Worm (Caenorhabditis elegans): ENCODE results near the gene rol-6.

DNA sequence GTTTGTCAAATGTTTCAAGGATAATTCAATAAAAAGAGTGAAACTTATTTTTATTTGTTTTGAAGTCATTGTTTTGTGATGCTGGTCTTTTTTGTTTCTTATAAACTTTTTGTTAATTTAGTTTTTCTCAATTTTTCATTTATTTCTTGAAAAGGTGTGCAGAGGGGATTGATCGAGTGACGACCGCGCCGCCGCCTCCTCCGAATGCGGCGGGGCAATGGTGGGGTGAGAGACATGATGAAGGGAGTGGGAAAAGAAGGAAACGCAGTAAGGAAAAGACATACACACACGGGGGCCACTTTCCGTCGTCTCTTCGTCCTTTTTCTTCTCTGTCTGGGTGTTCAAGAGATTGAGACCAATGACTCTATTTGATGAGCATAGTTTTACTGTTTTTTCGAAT lies 36.5 kb downstream of the rol-6 start:
- TF ChIP-seq hlh-30 (tag; optimal IDR thresholded peaks at IDR 0.05; ENCODE audit: insufficient read depth) (no peak), nhr-11 (tag; optimal IDR thresholded peaks at IDR 0.05) (no peak), nfya-1 (tag; optimal IDR thresholded peaks at IDR 0.05) (peak; percentile 53), pha-4 (tag; optimal IDR thresholded peaks at IDR 0.05) (no peak)

Data from whole organism, late embryonic.